Worm (Caenorhabditis elegans) whole organism, L2 larva: Measurements from ENCODE around the gene znf-598.

Source experiments
- C34F6.9 ChIP-seq: fragments of 150-350 bp; optimal IDR thresholded peaks from 2 replicates; lab custom pipeline; 2014; ENCODE audit warnings: missing biosample characterization, missing genetic modification characterization
- F13H6.1 ChIP-seq: sonication (generic microtip); optimal IDR thresholded peaks from 2 replicates; lab custom pipeline; 2016; ENCODE audit warnings: missing genetic modification characterization, missing compliant biosample characterization
- R02D3.7 ChIP-seq: fragments of 150-350 bp; optimal IDR thresholded peaks from 2 replicates; lab custom pipeline; 2014; ENCODE audit warnings: missing biosample characterization, missing genetic modification characterization
- ZK546.5 ChIP-seq: sonication (generic microtip); optimal IDR thresholded peaks from 2 replicates; lab custom pipeline; 2017; ENCODE audit warnings: missing biosample characterization, missing genetic modification characterization
- alr-1 ChIP-seq: fragments of 150-350 bp; optimal IDR thresholded peaks from 2 replicates; lab custom pipeline; 2014; ENCODE audit warnings: missing biosample characterization, missing genetic modification characterization
- aly-2 ChIP-seq: fragments of 150-350 bp; optimal IDR thresholded peaks from 2 replicates; lab custom pipeline; 2014; ENCODE audit warnings: missing biosample characterization, missing genetic modification characterization
- ama-1 ChIP-seq: fragments of 150-350 bp; optimal IDR thresholded peaks from 2 replicates; lab custom pipeline; 2018; ENCODE audit warnings: inconsistent platforms
- blmp-1 ChIP-seq: sonication (generic microtip); optimal IDR thresholded peaks from 2 replicates; lab custom pipeline; 2017; ENCODE audit warnings: missing genetic modification characterization, mild to moderate bottlenecking, missing compliant biosample characterization, antibody characterized with exemption, moderate library complexity; ENCODE audit not compliant: insufficient read depth
- ceh-16 ChIP-seq: fragments of 150-350 bp; optimal IDR thresholded peaks from 2 replicates; lab custom pipeline; 2014; ENCODE audit warnings: missing biosample characterization, missing genetic modification characterization
- ceh-82 ChIP-seq: fragments of 150-350 bp; optimal IDR thresholded peaks from 2 replicates; lab custom pipeline; 2014; ENCODE audit warnings: missing biosample characterization, missing genetic modification characterization
- crh-2 ChIP-seq: sonication (generic microtip); optimal IDR thresholded peaks from 2 replicates; lab custom pipeline; 2017; ENCODE audit warnings: missing biosample characterization, missing genetic modification characterization
- dmd-4 ChIP-seq: sonication (generic microtip); optimal IDR thresholded peaks from 2 replicates; lab custom pipeline; 2017; ENCODE audit warnings: missing biosample characterization, missing genetic modification characterization
- egl-27 ChIP-seq: sonication (generic microtip); optimal IDR thresholded peaks from 3 replicates; lab custom pipeline; 2017; ENCODE audit warnings: missing biosample characterization, missing genetic modification reagents, missing genetic modification characterization
- elt-1 ChIP-seq: fragments of 150-350 bp; optimal IDR thresholded peaks from 2 replicates; lab custom pipeline; 2014; ENCODE audit warnings: missing biosample characterization, missing genetic modification characterization
- elt-3 ChIP-seq: sonication (generic microtip); optimal IDR thresholded peaks from 2 replicates; lab custom pipeline; 2017; ENCODE audit warnings: missing biosample characterization, missing genetic modification characterization
- fos-1 ChIP-seq: fragments of 150-350 bp; optimal IDR thresholded peaks from 2 replicates; lab custom pipeline; 2014; ENCODE audit warnings: missing biosample characterization, missing genetic modification characterization
- gmeb-1 ChIP-seq: fragments of 150-350 bp; optimal IDR thresholded peaks from 2 replicates; lab custom pipeline; 2014; ENCODE audit warnings: missing biosample characterization, missing genetic modification characterization
- lin-11 ChIP-seq: fragments of 150-350 bp; sonication (generic microtip); optimal IDR thresholded peaks from 2 replicates; lab custom pipeline; 2014; ENCODE audit warnings: missing biosample characterization, missing genetic modification characterization, inconsistent platforms, mixed read lengths
- lin-13 ChIP-seq: fragments of 150-350 bp; optimal IDR thresholded peaks from 2 replicates; lab custom pipeline; 2014; ENCODE audit warnings: missing biosample characterization, missing genetic modification reagents, missing genetic modification characterization
- lin-39 ChIP-seq: fragments of 150-350 bp; optimal IDR thresholded peaks from 2 replicates; lab custom pipeline; 2014; ENCODE audit warnings: missing biosample characterization, missing genetic modification reagents, missing genetic modification characterization
- lsy-2 ChIP-seq, 2 experiments: fragments of 150-350 bp in 1 of 2; sonication (generic microtip) in 1 of 2; optimal IDR thresholded peaks; 2 replicates each; lab custom pipeline; 2014 to 2017; ENCODE audit warnings: missing biosample characterization in 2 of 2, missing genetic modification characterization in 2 of 2
- mab-5 ChIP-seq: fragments of 150-350 bp; optimal IDR thresholded peaks from 2 replicates; lab custom pipeline; 2014; ENCODE audit warnings: missing biosample characterization, missing genetic modification characterization
- mbf-1 ChIP-seq: sonication (generic microtip); optimal IDR thresholded peaks from 2 replicates; lab custom pipeline; 2017; ENCODE audit warnings: missing biosample characterization, missing genetic modification characterization
- mdl-1 ChIP-seq, 2 experiments: fragments of 150-350 bp in 1 of 2; sonication (generic microtip) in 1 of 2; optimal IDR thresholded peaks; 2 replicates each; lab custom pipeline; 2017; ENCODE audit warnings: missing biosample characterization in 2 of 2, missing genetic modification characterization in 2 of 2
- nhr-11 ChIP-seq: fragments of 150-350 bp; optimal IDR thresholded peaks from 2 replicates; lab custom pipeline; 2014; ENCODE audit warnings: missing biosample characterization, missing genetic modification characterization
- nhr-12 ChIP-seq: fragments of 150-350 bp; optimal IDR thresholded peaks from 2 replicates; lab custom pipeline; 2014; ENCODE audit warnings: missing biosample characterization, missing genetic modification characterization
- nhr-129 ChIP-seq: fragments of 150-350 bp; optimal IDR thresholded peaks from 2 replicates; lab custom pipeline; 2014; ENCODE audit warnings: missing biosample characterization, missing genetic modification characterization
- nhr-21 ChIP-seq: fragments of 150-350 bp; optimal IDR thresholded peaks from 2 replicates; lab custom pipeline; 2014; ENCODE audit warnings: missing biosample characterization, missing genetic modification characterization
- nhr-23 ChIP-seq: fragments of 150-350 bp; optimal IDR thresholded peaks from 2 replicates; lab custom pipeline; 2014; ENCODE audit warnings: missing biosample characterization, missing genetic modification reagents, missing genetic modification characterization
- nhr-25 ChIP-seq: fragments of 150-350 bp; sonication (generic microtip); optimal IDR thresholded peaks from 3 replicates; lab custom pipeline; 2014; ENCODE audit warnings: missing biosample characterization, missing genetic modification characterization
- nhr-6 ChIP-seq: fragments of 150-350 bp; optimal IDR thresholded peaks from 2 replicates; lab custom pipeline; 2014; ENCODE audit warnings: missing biosample characterization, missing genetic modification characterization
- peb-1 ChIP-seq: fragments of 150-350 bp; optimal IDR thresholded peaks from 2 replicates; lab custom pipeline; 2014; ENCODE audit warnings: missing biosample characterization, missing genetic modification characterization
- sem-4 ChIP-seq: fragments of 150-350 bp; optimal IDR thresholded peaks from 2 replicates; lab custom pipeline; 2014; ENCODE audit warnings: missing biosample characterization, missing genetic modification reagents, missing genetic modification characterization
- skn-1 ChIP-seq: sonication (generic microtip); optimal IDR thresholded peaks from 2 replicates; lab custom pipeline; 2017; ENCODE audit warnings: missing biosample characterization, missing genetic modification characterization
- sma-3 ChIP-seq: sonication (generic microtip); optimal IDR thresholded peaks from 2 replicates; lab custom pipeline; 2016; ENCODE audit warnings: missing genetic modification reagents, missing genetic modification characterization, missing compliant biosample characterization
- sma-9 ChIP-seq, 2 experiments: fragments of 150-350 bp in 1 of 2; sonication (generic microtip) in 1 of 2; optimal IDR thresholded peaks; 2 replicates each; lab custom pipeline; 2014 to 2016; ENCODE audit warnings: missing genetic modification characterization in 2 of 2, mild to moderate bottlenecking in 1 of 2, missing biosample characterization in 1 of 2, missing compliant biosample characterization in 1 of 2, missing genetic modification reagents in 1 of 2, moderate library complexity in 1 of 2
- snpc-4 ChIP-seq: fragments of 150-350 bp; optimal IDR thresholded peaks from 2 replicates; lab custom pipeline; 2014; ENCODE audit warnings: missing biosample characterization, missing genetic modification characterization
- unc-39 ChIP-seq: fragments of 150-350 bp; optimal IDR thresholded peaks from 2 replicates; lab custom pipeline; 2014; ENCODE audit warnings: missing biosample characterization, missing genetic modification characterization
- unc-55 ChIP-seq: fragments of 150-350 bp; sonication (generic microtip); optimal IDR thresholded peaks from 3 replicates; lab custom pipeline; 2014; ENCODE audit warnings: missing biosample characterization, missing genetic modification reagents, missing genetic modification characterization
- unc-62 ChIP-seq: fragments of 150-350 bp; optimal IDR thresholded peaks from 2 replicates; lab custom pipeline; 2014; ENCODE audit warnings: missing biosample characterization, missing genetic modification reagents, missing genetic modification characterization
- ztf-1 ChIP-seq: fragments of 200-800 bp; sonication (Bioruptor generic); conservative IDR thresholded peaks from 2 replicates; pipeline ENCODE4 v1.3.6; 2022; ENCODE audit warnings: missing genetic modification characterization, missing compliant biosample characterization
- ztf-11 ChIP-seq: sonication (generic microtip); optimal IDR thresholded peaks from 2 replicates; lab custom pipeline; 2017; ENCODE audit warnings: missing biosample characterization, missing genetic modification characterization
- ztf-4 ChIP-seq: fragments of 150-350 bp; optimal IDR thresholded peaks from 2 replicates; lab custom pipeline; 2014; ENCODE audit warnings: missing biosample characterization, missing genetic modification characterization

Gene znf-598

DNA sequence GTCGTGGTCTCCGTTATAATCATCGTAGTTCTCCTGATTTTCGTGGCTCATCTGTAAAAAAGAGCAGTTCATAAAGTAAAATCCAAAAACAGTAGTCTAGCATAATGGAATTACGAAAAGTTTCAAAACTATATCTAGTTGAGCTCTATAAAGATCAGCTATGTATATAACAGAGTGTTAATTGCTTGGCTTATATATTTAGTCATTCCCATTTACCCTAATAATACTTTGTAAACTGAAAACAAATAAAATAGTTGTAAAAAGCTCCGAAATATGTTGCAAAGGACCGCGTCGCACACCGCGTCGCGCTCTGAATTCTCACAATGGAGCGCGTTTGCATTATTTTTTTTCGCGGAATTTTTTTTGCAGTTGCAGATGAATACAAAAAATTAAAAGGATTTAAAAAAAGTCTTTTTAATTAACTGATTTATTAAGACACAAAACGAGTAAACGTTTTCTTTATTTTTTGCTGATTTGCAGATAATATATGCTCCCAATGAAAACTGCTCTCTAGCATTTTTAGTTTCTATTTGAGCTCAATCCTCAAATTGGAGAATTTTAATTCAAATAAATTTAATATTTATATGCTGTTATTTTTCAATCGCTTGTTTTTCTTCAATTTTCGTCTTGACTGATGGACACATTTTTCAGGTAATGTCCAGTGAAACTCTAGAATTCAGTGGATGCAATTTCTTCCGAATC lies 24.6 kb downstream of the znf-598 start, which contains the start of the genes tcer-1 and ZK1127.5:
Gene tcer-1, minus strand, starts transcription at position 51 of the 702 bp plus-strand sequence.
Gene ZK1127.5, plus strand, starts transcription at position 652 of the 702 bp plus-strand sequence.
- TF ChIP-seq ztf-1 (GFP tag; lab: Robert Waterston, UW) = no peak
- no peak for TF ChIP-seq unc-39 (tag; lab: Kevin White, UChicago)
- no peak for TF ChIP-seq nhr-11 (tag; lab: Kevin White, UChicago)
- TF ChIP-seq nhr-21 (tag; lab: Kevin White, UChicago) = no peak
- TF ChIP-seq egl-27 (tag; lab: Kevin White, UChicago) = no peak
- no peak for TF ChIP-seq ztf-11 (tag; lab: Kevin White, UChicago)
- no peak for TF ChIP-seq alr-1 (tag; lab: Kevin White, UChicago)
- peak in 1 of 2 experiments; percentile 70 for TF ChIP-seq lsy-2 (tag; optimal IDR thresholded peaks at IDR 0.05; lab: Kevin White, UChicago)
- TF ChIP-seq nhr-12 (tag; lab: Kevin White, UChicago) = no peak
- TF ChIP-seq dmd-4 (tag; lab: Kevin White, UChicago) = no peak
- peak; percentile 4 for TF ChIP-seq sma-9 (GFP tag; optimal IDR thresholded peaks at IDR 0.05; lab: Kevin White, UChicago)
- no peak for TF ChIP-seq sma-9 (tag; optimal IDR thresholded peaks at IDR 0.05; lab: Kevin White, UChicago)
- peak; percentile 28 for TF ChIP-seq sma-3
- peak; percentile 32 for TF ChIP-seq crh-2
- TF ChIP-seq ZK546.5 (tag; lab: Kevin White, UChicago) = no peak
- peak; percentile 69 for TF ChIP-seq unc-55
- peak; percentile 1 for TF ChIP-seq fos-1
- TF ChIP-seq aly-2 (tag; lab: Kevin White, UChicago) = no peak
- TF ChIP-seq elt-3 = no peak
- no peak for TF ChIP-seq nhr-23 (tag; lab: Kevin White, UChicago)
- no peak for TF ChIP-seq mab-5 (tag; lab: Kevin White, UChicago)
- no peak for TF ChIP-seq R02D3.7 (tag; lab: Kevin White, UChicago)
- no peak for TF ChIP-seq blmp-1 (tag; lab: Kevin White, UChicago)
- TF ChIP-seq nhr-25 (tag; lab: Kevin White, UChicago) = no peak
- TF ChIP-seq skn-1 = no peak
- peak; percentile 41 for TF ChIP-seq sem-4 (tag; lab: Kevin White, UChicago)
- no peak for TF ChIP-seq unc-62
- no peak for TF ChIP-seq ama-1
- TF ChIP-seq lin-13 (GFP tag; lab: Kevin White, UChicago) = peak; percentile 44
- TF ChIP-seq snpc-4 (tag; lab: Kevin White, UChicago) = peak; percentile 40
- no peak for TF ChIP-seq mbf-1 (tag; lab: Kevin White, UChicago)
- TF ChIP-seq F13H6.1 (tag; lab: Kevin White, UChicago) = peak; percentile 38
- no peak for TF ChIP-seq ceh-82
- TF ChIP-seq ztf-4 (tag; lab: Kevin White, UChicago) = no peak
- no peak for TF ChIP-seq ceh-16 (tag; lab: Kevin White, UChicago)
- no peak for TF ChIP-seq nhr-6 (tag; lab: Kevin White, UChicago)
- no peak for TF ChIP-seq peb-1 (tag; lab: Kevin White, UChicago)
- no peak for TF ChIP-seq lin-11 (tag; lab: Kevin White, UChicago)
- peak; percentile 44 for TF ChIP-seq nhr-129 (tag; lab: Kevin White, UChicago)
- TF ChIP-seq gmeb-1 (tag; lab: Kevin White, UChicago) = peak; percentile 55
- no peak for TF ChIP-seq lin-39 (tag; lab: Kevin White, UChicago)
- TF ChIP-seq mdl-1 (tag; optimal IDR thresholded peaks at IDR 0.05; lab: Kevin White, UChicago) = no peak
- TF ChIP-seq C34F6.9 (tag; lab: Kevin White, UChicago) = peak; percentile 89
- no peak for TF ChIP-seq elt-1 (tag; lab: Kevin White, UChicago)

DNA sequence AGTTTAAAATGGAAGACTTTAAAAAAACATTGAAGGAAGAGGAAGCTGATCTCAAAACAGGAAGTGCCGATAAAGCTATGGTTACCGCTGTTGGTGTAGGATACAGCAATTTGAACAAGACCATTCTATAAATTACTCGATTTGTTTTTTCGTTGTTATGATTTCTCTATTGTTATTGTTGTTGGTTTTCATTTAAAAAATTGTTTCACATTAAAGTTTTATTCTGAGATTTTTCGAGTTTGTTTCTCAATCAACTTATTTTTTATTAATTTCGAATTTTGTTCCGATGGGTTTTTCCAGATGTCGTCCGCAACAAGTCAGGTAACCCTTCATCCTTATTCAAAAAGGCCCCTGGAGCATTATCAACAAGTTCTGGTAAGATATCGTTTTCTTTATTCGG lies 26.2 kb downstream of the znf-598 start, which contains the start of gene ZK1127.12:
Gene ZK1127.12, plus strand, starts transcription at position 301 of the 400 bp plus-strand sequence.
- TF ChIP-seq unc-39 (tag; lab: Kevin White, UChicago) (no peak), crh-2 (no peak), elt-3 (no peak), F13H6.1 (tag; lab: Kevin White, UChicago) (no peak), nhr-6 (tag; lab: Kevin White, UChicago) (no peak), R02D3.7 (tag; lab: Kevin White, UChicago) (no peak), lin-39 (tag; lab: Kevin White, UChicago) (no peak), aly-2 (tag; lab: Kevin White, UChicago) (no peak), ceh-82 (no peak), lsy-2 (tag; optimal IDR thresholded peaks at IDR 0.05; lab: Kevin White, UChicago) (no peak), nhr-25 (tag; lab: Kevin White, UChicago) (no peak), gmeb-1 (tag; lab: Kevin White, UChicago) (no peak), ztf-11 (tag; lab: Kevin White, UChicago) (no peak)
